Fruit fly (Drosophila melanogaster): ENCODE results near the gene wam.

wam gene

DNA sequence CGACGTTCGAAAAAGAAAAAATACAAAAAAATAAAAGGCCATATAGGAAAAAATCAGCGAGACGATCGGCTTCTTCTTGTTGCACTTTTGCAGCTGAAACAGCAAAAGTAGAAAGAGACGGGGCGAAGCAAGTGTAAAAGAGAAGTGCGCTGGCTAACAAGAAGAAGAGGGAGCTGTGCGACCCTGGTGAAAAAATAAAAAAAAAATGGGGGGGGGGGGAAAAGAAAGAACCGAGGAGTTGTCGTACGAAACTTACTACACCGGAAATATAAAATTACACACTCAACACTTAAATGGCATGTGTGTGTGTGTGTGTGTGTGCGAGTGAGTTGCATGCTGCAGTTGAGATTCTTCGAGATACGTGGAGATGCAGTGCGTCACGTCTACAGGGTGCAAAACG is 31.1 kb upstream of the wam start (continued):
- TF ChIP-seq dsx (GFP tag; optimal IDR thresholded peaks at IDR 0.05; ENCODE audit: poor library complexity, severe bottlenecking) (peak; percentile 41), Sox15 (GFP tag; optimal IDR thresholded peaks at IDR 0.05) (no peak), CG8632 (GFP tag; optimal IDR thresholded peaks at IDR 0.05) (no peak), CG34406 (GFP tag; optimal IDR thresholded peaks at IDR 0.05) (no peak), fkh (GFP tag; optimal IDR thresholded peaks at IDR 0.05) (no peak), OdsH (GFP tag; optimal IDR thresholded peaks at IDR 0.05) (no peak), CG11294 (GFP tag; IDR thresholded peaks at IDR 0.05) (no peak), CG10631 (GFP tag; optimal IDR thresholded peaks at IDR 0.05) (no peak), acj6 (GFP tag; optimal IDR thresholded peaks at IDR 0.05) (no peak), CG9139 (GFP tag; optimal IDR thresholded peaks at IDR 0.05) (peak; percentile 63), dac (GFP tag; optimal IDR thresholded peaks at IDR 0.05) (no peak), CG6792 (GFP tag; optimal IDR thresholded peaks at IDR 0.05) (peak; percentile 23), ss (GFP tag; optimal IDR thresholded peaks at IDR 0.05) (peak; percentile 74 to 76)

- TF ChIP-seq fkh (GFP tag; optimal IDR thresholded peaks at IDR 0.05), result no peak
- TF ChIP-seq vri (GFP tag; optimal IDR thresholded peaks at IDR 0.05), result peak; percentile 92
These were observed 29.0 kb upstream of the wam start for dm6 chr3R:23316867-23317266.

DNA sequence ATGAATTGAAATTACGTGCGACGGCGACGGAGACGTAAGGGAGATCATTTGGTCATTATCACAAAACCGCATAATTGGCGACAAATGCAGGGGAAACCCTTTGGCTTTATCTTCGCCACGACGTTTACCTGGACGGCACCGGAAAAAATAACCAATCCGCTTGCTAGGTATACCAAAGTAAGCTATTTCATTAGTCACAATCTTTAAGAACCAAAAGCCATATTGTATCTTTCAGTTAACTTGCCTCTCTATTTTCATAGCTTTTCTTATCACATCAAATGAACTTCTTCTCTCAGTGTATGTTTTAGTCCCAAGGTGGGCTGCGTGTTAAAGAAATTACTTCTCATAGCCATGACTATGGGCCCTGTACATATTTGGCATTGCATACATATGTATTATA is 27.8 kb upstream of the wam start:
- no peak for TF ChIP-seq Hr39 (GFP tag; optimal IDR thresholded peaks at IDR 0.05)
- TF ChIP-seq svp (GFP tag), result no peak
- no peak for TF ChIP-seq pdm3 (GFP tag; optimal IDR thresholded peaks at IDR 0.05)
- peak; percentile 30; the same call in 1 of the 2 replicates for TF ChIP-seq CG15336 (GFP tag; IDR thresholded peaks at IDR 0.05)
- TF ChIP-seq CG1621 (tag; optimal IDR thresholded peaks at IDR 0.05), result no peak
- peak; percentile 27 for TF ChIP-seq CG10631 (GFP tag; optimal IDR thresholded peaks at IDR 0.05)
- peak; percentile 35 for TF ChIP-seq CG32006 (GFP tag; optimal IDR thresholded peaks at IDR 0.05)
- TF ChIP-seq Eip78C (GFP tag), result peak; percentile 64
- TF ChIP-seq CG10669 (GFP tag; optimal IDR thresholded peaks at IDR 0.05), result peak; percentile 6
- no peak for TF ChIP-seq CG3032 (tag; optimal IDR thresholded peaks at IDR 0.05)
- no peak for TF ChIP-seq CG4318 (GFP tag; optimal IDR thresholded peaks at IDR 0.05)
- TF ChIP-seq Ets21C (GFP tag; optimal IDR thresholded peaks at IDR 0.05), result no peak
- peak; percentile 4 for TF ChIP-seq CG3919 (GFP tag; optimal IDR thresholded peaks at IDR 0.05)
- TF ChIP-seq CG34406 (GFP tag; optimal IDR thresholded peaks at IDR 0.05), result no peak

DNA sequence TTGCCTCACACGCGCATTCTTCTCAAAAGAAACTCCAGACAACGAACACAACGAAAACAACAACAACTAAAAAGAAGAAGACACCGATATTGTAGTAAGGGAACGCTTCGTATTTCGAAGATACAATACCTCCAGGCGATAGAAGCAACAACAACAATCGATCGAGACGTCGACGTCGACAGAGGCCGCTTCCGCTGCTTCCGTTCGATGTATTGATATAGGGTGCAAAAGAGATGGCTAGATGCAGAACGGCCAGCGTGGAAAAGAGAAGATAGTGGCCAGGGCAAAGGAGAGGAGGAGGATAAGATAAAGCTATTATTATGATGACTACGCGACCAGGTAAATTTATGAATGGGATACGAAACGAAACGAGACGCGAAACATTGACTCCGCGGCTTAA is 27.4 kb upstream of the wam start:
- no peak for TF ChIP-seq Eip78C (GFP tag)
- TF ChIP-seq fkh (GFP tag; optimal IDR thresholded peaks at IDR 0.05), result peak; percentile 65

DNA sequence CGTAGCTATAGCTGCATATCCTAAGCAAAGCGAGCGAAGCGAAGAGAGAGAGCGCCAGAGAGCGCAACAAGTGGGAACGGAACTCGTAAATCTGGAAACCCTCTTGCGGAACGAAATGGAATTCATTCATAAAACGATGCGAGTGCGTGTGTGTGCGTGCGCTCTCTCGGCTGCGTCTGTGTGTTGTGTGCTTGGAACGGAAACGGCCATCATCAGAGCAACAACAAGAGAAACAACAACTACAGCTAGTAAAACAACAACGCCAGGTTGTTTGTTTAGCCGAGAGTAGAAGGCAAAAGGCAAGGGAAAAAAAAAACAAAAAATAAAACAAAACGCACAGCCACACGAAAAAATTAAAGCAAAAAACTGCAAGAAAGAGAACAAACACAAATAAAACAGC is 26.5 kb upstream of the wam start:
- no peak for TF ChIP-seq CG32006 (GFP tag; optimal IDR thresholded peaks at IDR 0.05)
- peak; percentile 9 for TF ChIP-seq vri (GFP tag; optimal IDR thresholded peaks at IDR 0.05)
- peak; percentile 54 for TF ChIP-seq Ets96B (tag; optimal IDR thresholded peaks at IDR 0.05)
- TF ChIP-seq spab (GFP tag; optimal IDR thresholded peaks at IDR 0.05), result peak; percentile 43
- peak; percentile 56; the same call in 1 of the 2 replicates for TF ChIP-seq CG15336 (GFP tag; IDR thresholded peaks at IDR 0.05)
- no peak for TF ChIP-seq Hr39 (GFP tag; optimal IDR thresholded peaks at IDR 0.05)
- TF ChIP-seq acj6 (GFP tag; optimal IDR thresholded peaks at IDR 0.05), result peak; percentile 23
- no peak for TF ChIP-seq CG31627 (GFP tag; optimal IDR thresholded peaks at IDR 0.05)
- TF ChIP-seq CG3032 (tag; optimal IDR thresholded peaks at IDR 0.05), result peak; percentile 38
- peak; percentile 69 for TF ChIP-seq CG16779 (tag; optimal IDR thresholded peaks at IDR 0.05)
- peak; percentile 13 for TF ChIP-seq Eip75B (GFP tag; optimal IDR thresholded peaks at IDR 0.05)
- peak; percentile 56 for TF ChIP-seq CG10669 (GFP tag; optimal IDR thresholded peaks at IDR 0.05)
- TF ChIP-seq CG8632 (GFP tag; optimal IDR thresholded peaks at IDR 0.05), result peak; percentile 42
- TF ChIP-seq CG4318 (GFP tag; optimal IDR thresholded peaks at IDR 0.05), result no peak
- TF ChIP-seq ss (GFP tag; optimal IDR thresholded peaks at IDR 0.05), result peak; percentile 69 to 82
- peak; percentile 2 for TF ChIP-seq esn (GFP tag; optimal IDR thresholded peaks at IDR 0.05)
- peak; percentile 48 for TF ChIP-seq dsx (GFP tag; optimal IDR thresholded peaks at IDR 0.05; ENCODE audit: poor library complexity, severe bottlenecking)
- TF ChIP-seq CG8119 (GFP tag; IDR thresholded peaks at IDR 0.05), result peak; percentile 69
- peak; percentile 47 for TF ChIP-seq CG6792 (GFP tag; optimal IDR thresholded peaks at IDR 0.05)
- TF ChIP-seq CG1621 (tag; optimal IDR thresholded peaks at IDR 0.05), result peak; percentile 38
- no peak for TF ChIP-seq Hr4 (GFP tag; optimal IDR thresholded peaks at IDR 0.05)
- no peak for TF ChIP-seq CG11902 (GFP tag; optimal IDR thresholded peaks at IDR 0.05)
- TF ChIP-seq Eip93F (GFP tag; optimal IDR thresholded peaks at IDR 0.05), result no peak
- peak; percentile 19 for TF ChIP-seq fd85E (GFP tag; optimal IDR thresholded peaks at IDR 0.05)
- no peak for TF ChIP-seq svp (GFP tag)
- peak; percentile 76 for TF ChIP-seq CG3919 (GFP tag; optimal IDR thresholded peaks at IDR 0.05)
- peak; percentile 89 for TF ChIP-seq fkh (GFP tag; optimal IDR thresholded peaks at IDR 0.05)
- TF ChIP-seq OdsH (GFP tag; optimal IDR thresholded peaks at IDR 0.05), result peak; percentile 19
- TF ChIP-seq CG6808 (GFP tag; optimal IDR thresholded peaks at IDR 0.05), result peak; percentile 59
- TF ChIP-seq CG6276 (GFP tag; optimal IDR thresholded peaks at IDR 0.05), result peak; percentile 65
- TF ChIP-seq topi (GFP tag; optimal IDR thresholded peaks at IDR 0.05), result no peak
- TF ChIP-seq fd59A (GFP tag; optimal IDR thresholded peaks at IDR 0.05), result peak; percentile 18

All from whole organism, prepupa.